Fruit fly (Drosophila melanogaster) whole organism, embryonic: Measurements from ENCODE around the gene ND-B17.2.
A peak's percentile ranks its signal among the peaks of the same experiment; 100 is the strongest.

Experiments
- Aef1 ChIP-seq: fragments of 200-800 bp; sonication (Bioruptor generic); IDR thresholded peaks from 3 replicates; pipeline ENCODE4 v1.3.6; 2022; ENCODE audit warnings: missing biosample characterization, missing genetic modification characterization
- BEAF-32 ChIP-seq: fragments of 200-800 bp; sonication (Bioruptor generic); optimal IDR thresholded peaks from 3 replicates; lab custom pipeline; 2017; ENCODE audit warnings: missing biosample characterization, missing genetic modification characterization, mild to moderate bottlenecking, moderate library complexity, missing genetic modification reagents
- CG10147 ChIP-seq: fragments of 200-800 bp; sonication (Bioruptor generic); optimal IDR thresholded peaks from 2 replicates; lab custom pipeline; 2019; ENCODE audit warnings: missing biosample characterization, mild to moderate bottlenecking, missing genetic modification characterization, moderate library complexity
- CG12299 ChIP-seq: fragments of 200-800 bp; sonication (Bioruptor generic); optimal IDR thresholded peaks from 2 replicates; lab custom pipeline; 2018; ENCODE audit warnings: missing biosample characterization, mild to moderate bottlenecking, missing genetic modification characterization
- CG1233 ChIP-seq: fragments of 200-800 bp; sonication (Bioruptor generic); optimal IDR thresholded peaks from 4 replicates; lab custom pipeline; 2018; ENCODE audit warnings: missing biosample characterization, mild to moderate bottlenecking, missing genetic modification characterization
- CG12659 ChIP-seq: fragments of 200-800 bp; sonication (Bioruptor generic); optimal IDR thresholded peaks from 3 replicates; lab custom pipeline; 2017; ENCODE audit warnings: mild to moderate bottlenecking, missing biosample characterization, missing genetic modification reagents, missing genetic modification characterization
- CG13624 ChIP-seq: fragments of 200-800 bp; sonication (Bioruptor generic); optimal IDR thresholded peaks from 2 replicates; lab custom pipeline; 2016; ENCODE audit warnings: missing biosample characterization, missing genetic modification characterization
- CG15601 ChIP-seq: fragments of 200-800 bp; sonication (Bioruptor generic); optimal IDR thresholded peaks from 3 replicates; lab custom pipeline; 2019; ENCODE audit warnings: missing biosample characterization, mild to moderate bottlenecking, missing genetic modification characterization, moderate library complexity
- CG16815 ChIP-seq: fragments of 200-800 bp; sonication (Bioruptor generic); optimal IDR thresholded peaks from 3 replicates; lab custom pipeline; 2017; ENCODE audit warnings: missing biosample characterization, mild to moderate bottlenecking, missing genetic modification characterization
- CG16863 ChIP-seq: fragments of 200-800 bp; sonication (Bioruptor generic); optimal IDR thresholded peaks from 3 replicates; lab custom pipeline; 2016; ENCODE audit warnings: missing biosample characterization, missing genetic modification characterization
- CG17912 ChIP-seq: fragments of 200-800 bp; sonication (Bioruptor generic); optimal IDR thresholded peaks from 2 replicates; lab custom pipeline; 2018; ENCODE audit warnings: missing biosample characterization, mild to moderate bottlenecking, missing genetic modification characterization
- CG1792 ChIP-seq: fragments of 200-800 bp; sonication (Bioruptor generic); optimal IDR thresholded peaks from 2 replicates; lab custom pipeline; 2016; ENCODE audit warnings: missing biosample characterization, missing genetic modification characterization
- CG18262 ChIP-seq: fragments of 200-800 bp; optimal IDR thresholded peaks from 3 replicates; lab custom pipeline; 2019; ENCODE audit warnings: missing biosample characterization, mild to moderate bottlenecking, missing genetic modification characterization, moderate library complexity
- CG34224 ChIP-seq: fragments of 200-800 bp; sonication (Bioruptor generic); IDR thresholded peaks from 3 replicates; pipeline ENCODE4 v1.3.6; 2022; ENCODE audit warnings: missing biosample characterization, missing genetic modification characterization; ENCODE audit not compliant: partially characterized antibody
- CG34376 ChIP-seq: fragments of 200-800 bp; sonication (Bioruptor generic); optimal IDR thresholded peaks from 2 replicates; lab custom pipeline; 2018; ENCODE audit warnings: missing biosample characterization, mild to moderate bottlenecking, missing genetic modification characterization
- CG4820 ChIP-seq: fragments of 200-800 bp; sonication (Bioruptor generic); optimal IDR thresholded peaks from 3 replicates; lab custom pipeline; 2016; ENCODE audit warnings: missing biosample characterization, missing genetic modification characterization
- CG7839 ChIP-seq: fragments of 200-800 bp; sonication (Bioruptor generic); optimal IDR thresholded peaks from 3 replicates; lab custom pipeline; 2018; ENCODE audit warnings: missing biosample characterization, mild to moderate bottlenecking, missing genetic modification characterization, moderate library complexity
- CG7963 ChIP-seq: fragments of 200-800 bp; sonication (Bioruptor generic); IDR thresholded peaks from 3 replicates; pipeline ENCODE4 v1.3.6; 2022; ENCODE audit warnings: missing biosample characterization, missing genetic modification characterization; ENCODE audit not compliant: partially characterized antibody
- CG9797 ChIP-seq: fragments of 200-800 bp; sonication (Bioruptor generic); optimal IDR thresholded peaks from 3 replicates; lab custom pipeline; 2018; ENCODE audit warnings: missing biosample characterization, mild to moderate bottlenecking, missing genetic modification characterization
- CTCF ChIP-seq: fragments of 200-800 bp; sonication (Bioruptor generic); optimal IDR thresholded peaks from 2 replicates; lab custom pipeline; 2017; ENCODE audit warnings: missing biosample characterization, mild to moderate bottlenecking, missing genetic modification characterization, moderate library complexity
- D19B ChIP-seq: fragments of 200-800 bp; sonication (Bioruptor generic); optimal IDR thresholded peaks from 2 replicates; lab custom pipeline; 2017; ENCODE audit warnings: missing biosample characterization, mild to moderate bottlenecking, missing genetic modification characterization
- Dek ChIP-seq: fragments of 200-800 bp; sonication (Bioruptor generic); optimal IDR thresholded peaks from 3 replicates; lab custom pipeline; 2019; ENCODE audit warnings: missing biosample characterization, mild to moderate bottlenecking, missing genetic modification characterization, moderate library complexity
- Elba2 ChIP-seq: fragments of 200-800 bp; sonication (Bioruptor generic); optimal IDR thresholded peaks from 3 replicates; lab custom pipeline; 2016; ENCODE audit warnings: missing biosample characterization, missing genetic modification characterization
- Fer2 ChIP-seq: fragments of 200-800 bp; sonication (Bioruptor generic); optimal IDR thresholded peaks from 2 replicates; lab custom pipeline; 2018; ENCODE audit warnings: missing biosample characterization, mild to moderate bottlenecking, missing genetic modification characterization, moderate library complexity
- Gug ChIP-seq: fragments of 200-800 bp; sonication (Bioruptor generic); IDR thresholded peaks from 4 replicates; pipeline ENCODE4 v1.3.6; 2022; ENCODE audit warnings: missing biosample characterization, missing genetic modification characterization
- H15 ChIP-seq: fragments of 200-800 bp; sonication (Bioruptor generic); IDR thresholded peaks from 3 replicates; pipeline ENCODE4 v1.3.6; 2022; ENCODE audit warnings: missing biosample characterization, missing genetic modification characterization
- Hmr ChIP-seq: fragments of 200-800 bp; sonication (Bioruptor generic); optimal IDR thresholded peaks from 3 replicates; lab custom pipeline; 2017; ENCODE audit warnings: mild to moderate bottlenecking, missing biosample characterization, missing genetic modification reagents, missing genetic modification characterization
- Oli ChIP-seq: fragments of 200-800 bp; sonication (Bioruptor generic); optimal IDR thresholded peaks from 2 replicates; lab custom pipeline; 2018; ENCODE audit warnings: missing biosample characterization, mild to moderate bottlenecking, missing genetic modification characterization, moderate library complexity
- Opbp ChIP-seq: fragments of 200-800 bp; sonication (Bioruptor generic); IDR thresholded peaks from 3 replicates; pipeline ENCODE4 v1.3.6; 2022; ENCODE audit warnings: missing biosample characterization, missing genetic modification characterization; ENCODE audit not compliant: partially characterized antibody
- PHDP ChIP-seq: fragments of 200-800 bp; sonication (Bioruptor generic); optimal IDR thresholded peaks from 3 replicates; lab custom pipeline; 2018; ENCODE audit warnings: missing biosample characterization, mild to moderate bottlenecking, missing genetic modification characterization, moderate library complexity
- Usf ChIP-seq: fragments of 200-800 bp; sonication (Bioruptor generic); optimal IDR thresholded peaks from 2 replicates; lab custom pipeline; 2017; ENCODE audit warnings: missing genotype, missing biosample characterization, missing genetic modification characterization
- Xbp1 ChIP-seq: fragments of 200-800 bp; sonication (Bioruptor generic); optimal IDR thresholded peaks from 3 replicates; lab custom pipeline; 2016; ENCODE audit warnings: missing biosample characterization, mild to moderate bottlenecking, missing genetic modification characterization
- YL-1 ChIP-seq: fragments of 200-800 bp; sonication (Bioruptor generic); optimal IDR thresholded peaks from 3 replicates; lab custom pipeline; 2017; ENCODE audit warnings: missing biosample characterization, mild to moderate bottlenecking, missing genetic modification characterization
- abd-A ChIP-seq: fragments of 200-800 bp; sonication (Bioruptor generic); optimal IDR thresholded peaks from 3 replicates; lab custom pipeline; 2019; ENCODE audit warnings: missing biosample characterization, mild to moderate bottlenecking, missing genetic modification characterization, moderate library complexity
- bbx ChIP-seq: fragments of 200-800 bp; sonication (Bioruptor generic); IDR thresholded peaks from 2 replicates; pipeline ENCODE4 v1.3.6; 2022; ENCODE audit warnings: missing biosample characterization, missing genetic modification characterization; ENCODE audit not compliant: partially characterized antibody
- chm ChIP-seq: fragments of 200-800 bp; sonication (Bioruptor generic); IDR thresholded peaks from 2 replicates; pipeline ENCODE4 v1.3.6; 2022; ENCODE audit warnings: missing biosample characterization, missing genetic modification characterization
- cwo ChIP-seq: fragments of 200-800 bp; sonication (Bioruptor generic); optimal IDR thresholded peaks from 3 replicates; lab custom pipeline; 2017; ENCODE audit warnings: missing biosample characterization, missing genetic modification characterization, mild to moderate bottlenecking, moderate library complexity, missing genetic modification reagents
- dysf ChIP-seq: fragments of 200-800 bp; sonication (Bioruptor generic); IDR thresholded peaks from 3 replicates; pipeline ENCODE4 v1.3.6; 2022; ENCODE audit warnings: missing biosample characterization, missing genetic modification characterization
- eve ChIP-seq, 2 experiments: fragments of >200 bp; optimal IDR thresholded peaks; 2 replicates each; lab custom pipeline; 2017; ENCODE audit warnings: missing biosample characterization in 2 of 2, missing genetic modification characterization in 2 of 2
- fd64A ChIP-seq: fragments of 200-800 bp; sonication (Bioruptor generic); optimal IDR thresholded peaks from 3 replicates; lab custom pipeline; 2018; ENCODE audit warnings: missing biosample characterization, mild to moderate bottlenecking, missing genetic modification characterization
- gfzf ChIP-seq: fragments of 200-800 bp; sonication (Bioruptor generic); optimal IDR thresholded peaks from 2 replicates; lab custom pipeline; 2016; ENCODE audit warnings: missing biosample characterization, mild to moderate bottlenecking, missing genetic modification characterization, moderate library complexity
- ham ChIP-seq: fragments of 200-800 bp; sonication (Bioruptor generic); IDR thresholded peaks from 2 replicates; pipeline ENCODE4 v1.3.6; 2022; ENCODE audit warnings: missing biosample characterization, missing genetic modification characterization
- ken ChIP-seq: fragments of 200-800 bp; sonication (Bioruptor generic); IDR thresholded peaks from 3 replicates; pipeline ENCODE4 v1.3.6; 2022; ENCODE audit warnings: missing biosample characterization, missing genetic modification characterization
- lov ChIP-seq, 2 experiments: fragments of 200-800 bp in 1 of 2; fragments of >200 bp in 1 of 2; sonication (Bioruptor generic) in 1 of 2; IDR thresholded peaks in 1 of 2; optimal IDR thresholded peaks in 1 of 2; 2 replicates in 1 of 2; 3 replicates in 1 of 2; pipeline versions ENCODE4 v1.3.6 to Lab custom; 2017 to 2022; ENCODE audit warnings: missing biosample characterization in 1 of 2, missing genetic modification characterization in 1 of 2
- mam ChIP-seq: fragments of 200-800 bp; sonication (Bioruptor generic); optimal IDR thresholded peaks from 3 replicates; lab custom pipeline; 2016; ENCODE audit warnings: missing biosample characterization, missing genetic modification characterization
- prd ChIP-seq, 3 experiments: fragments of >200 bp in 2 of 3; fragments of 200-800 bp in 1 of 3; sonication (Bioruptor generic) in 1 of 3; optimal IDR thresholded peaks in 2 of 3; IDR thresholded peaks in 1 of 3; 2 replicates in 2 of 3; 3 replicates in 1 of 3; pipeline versions ENCODE4 v1.3.6 to Lab custom; 2017 to 2022; ENCODE audit warnings: missing biosample characterization in 1 of 3, missing genetic modification characterization in 1 of 3
- repo ChIP-seq: fragments of 200-800 bp; sonication (Bioruptor generic); optimal IDR thresholded peaks from 2 replicates; lab custom pipeline; 2016; ENCODE audit warnings: missing biosample characterization, missing genetic modification characterization
- sim ChIP-seq: fragments of 200-800 bp; sonication (Bioruptor generic); IDR thresholded peaks from 2 replicates; pipeline ENCODE4 v1.3.6; 2022; ENCODE audit warnings: missing biosample characterization, missing genetic modification characterization
- trh ChIP-seq: fragments of 200-800 bp; sonication (Bioruptor generic); optimal IDR thresholded peaks from 2 replicates; lab custom pipeline; 2016; ENCODE audit warnings: missing biosample characterization, missing genetic modification characterization

ND-B17.2 gene

DNA sequence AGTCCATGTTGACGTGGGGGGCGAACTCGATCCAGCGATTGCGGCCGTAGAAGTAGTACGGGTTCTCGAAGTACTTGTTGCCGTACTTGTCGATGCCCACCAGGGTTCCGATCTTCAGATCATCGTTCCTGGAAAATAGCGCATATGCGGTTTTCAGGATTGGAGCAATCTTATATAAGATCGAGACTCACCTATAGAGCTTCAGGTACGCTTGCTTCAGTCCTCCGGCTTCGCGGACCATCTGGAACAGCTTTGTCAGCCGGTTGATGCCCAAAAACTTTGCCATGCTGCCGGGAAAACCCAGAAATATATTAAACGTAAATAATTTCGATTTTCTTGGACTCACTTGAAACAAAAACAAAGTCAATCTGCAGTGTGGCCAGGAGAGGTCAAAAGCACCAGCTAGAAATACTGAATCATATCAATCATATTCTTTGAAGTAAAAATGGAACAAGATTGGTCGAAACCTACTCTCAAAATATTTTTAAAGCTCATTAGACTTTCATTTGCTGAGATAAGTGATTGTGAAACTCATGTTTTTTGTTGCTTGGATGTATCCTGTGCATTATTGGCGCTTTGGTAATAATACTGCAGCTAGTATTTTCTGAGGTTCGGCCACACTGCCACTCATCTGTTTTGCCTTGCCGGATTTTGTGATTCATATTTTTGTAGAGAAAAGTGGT is at the start of gene ND-B17.2, which contains the start of gene Arpc5 (continued):
- no peak for TF ChIP-seq eve (GFP tag; optimal IDR thresholded peaks at IDR 0.05; lab: Kevin White, UChicago)
- TF ChIP-seq Oli = no peak
- no peak for TF ChIP-seq cwo
- no peak for TF ChIP-seq trh
- TF ChIP-seq D19B (GFP tag; lab: Kevin White, UChicago) = no peak
- no peak for TF ChIP-seq Gug (GFP tag; lab: Robert Waterston, UW)
- no peak for TF ChIP-seq H15 (GFP tag; lab: Robert Waterston, UW)
- TF ChIP-seq ken (GFP tag; lab: Robert Waterston, UW) = no peak
- no peak for TF ChIP-seq Opbp
- no peak for TF ChIP-seq CG1792 (GFP tag; lab: Kevin White, UChicago)
- TF ChIP-seq bbx (GFP tag; lab: Robert Waterston, UW) = no peak
- TF ChIP-seq Xbp1 (GFP tag; lab: Kevin White, UChicago) = no peak
- peak; percentile 52 for TF ChIP-seq CG12659 (GFP tag; lab: Kevin White, UChicago)
- TF ChIP-seq CG17912 (GFP tag; lab: Kevin White, UChicago) = no peak
- TF ChIP-seq CG18262 (tag; lab: Kevin White, UChicago) = peak; percentile 29
- TF ChIP-seq Dek (tag; lab: Kevin White, UChicago) = no peak
- no peak for TF ChIP-seq CG12299
- peak; percentile 73 for TF ChIP-seq YL-1 (GFP tag; lab: Kevin White, UChicago)
- no peak for TF ChIP-seq Usf (GFP tag; lab: Kevin White, UChicago)
- peak; percentile 42 for TF ChIP-seq BEAF-32 (GFP tag; lab: Kevin White, UChicago)
- TF ChIP-seq CG10147 (GFP tag; lab: Kevin White, UChicago) = no peak
- no peak for TF ChIP-seq CG34376 (GFP tag; lab: Kevin White, UChicago)
- no peak for TF ChIP-seq lov (optimal IDR thresholded peaks at IDR 0.05; lab: Kevin White, UChicago)
- no peak for TF ChIP-seq lov (GFP tag; IDR thresholded peaks at IDR 0.05; lab: Robert Waterston, UW)
- TF ChIP-seq abd-A (tag; lab: Kevin White, UChicago) = no peak
- TF ChIP-seq CG13624 (GFP tag; lab: Kevin White, UChicago) = no peak
- TF ChIP-seq CG34224 = no peak
- TF ChIP-seq CG1233 (GFP tag; lab: Kevin White, UChicago) = no peak
- no peak for TF ChIP-seq fd64A
- TF ChIP-seq prd (optimal IDR thresholded peaks at IDR 0.05; lab: Kevin White, UChicago) = no peak
- TF ChIP-seq prd (GFP tag; IDR thresholded peaks at IDR 0.05; lab: Robert Waterston, UW) = no peak
- no peak for TF ChIP-seq CG15601 (tag; lab: Kevin White, UChicago)
- TF ChIP-seq PHDP (tag; lab: Kevin White, UChicago) = no peak
- TF ChIP-seq dysf (GFP tag; lab: Robert Waterston, UW) = no peak
- peak; percentile 13 for TF ChIP-seq mam (GFP tag; lab: Kevin White, UChicago)
- peak; percentile 90 for TF ChIP-seq gfzf (GFP tag; lab: Kevin White, UChicago)
- no peak for TF ChIP-seq sim (GFP tag; lab: Robert Waterston, UW)
- TF ChIP-seq Hmr (GFP tag; lab: Kevin White, UChicago) = no peak
- no peak for TF ChIP-seq CG16863
- no peak for TF ChIP-seq CG7963 (GFP tag; lab: Robert Waterston, UW)
- peak; percentile 57 for TF ChIP-seq CTCF (GFP tag; lab: Kevin White, UChicago)
- no peak for TF ChIP-seq Aef1 (GFP tag; lab: Robert Waterston, UW)
- no peak for TF ChIP-seq ham (GFP tag; lab: Robert Waterston, UW)
- TF ChIP-seq CG7839 = no peak
- no peak for TF ChIP-seq CG16815 (GFP tag; lab: Kevin White, UChicago)
- no peak for TF ChIP-seq repo (GFP tag; lab: Kevin White, UChicago)
- TF ChIP-seq chm (GFP tag; lab: Robert Waterston, UW) = no peak
- TF ChIP-seq CG9797 (GFP tag; lab: Kevin White, UChicago) = peak; percentile 93
- peak; percentile 83 for TF ChIP-seq Elba2
- TF ChIP-seq CG4820 (GFP tag; lab: Kevin White, UChicago) = no peak
- TF ChIP-seq Fer2 = no peak
